Worm (Caenorhabditis elegans): ENCODE data around the gene C02B8.7.

C02B8.7 gene

DNA sequence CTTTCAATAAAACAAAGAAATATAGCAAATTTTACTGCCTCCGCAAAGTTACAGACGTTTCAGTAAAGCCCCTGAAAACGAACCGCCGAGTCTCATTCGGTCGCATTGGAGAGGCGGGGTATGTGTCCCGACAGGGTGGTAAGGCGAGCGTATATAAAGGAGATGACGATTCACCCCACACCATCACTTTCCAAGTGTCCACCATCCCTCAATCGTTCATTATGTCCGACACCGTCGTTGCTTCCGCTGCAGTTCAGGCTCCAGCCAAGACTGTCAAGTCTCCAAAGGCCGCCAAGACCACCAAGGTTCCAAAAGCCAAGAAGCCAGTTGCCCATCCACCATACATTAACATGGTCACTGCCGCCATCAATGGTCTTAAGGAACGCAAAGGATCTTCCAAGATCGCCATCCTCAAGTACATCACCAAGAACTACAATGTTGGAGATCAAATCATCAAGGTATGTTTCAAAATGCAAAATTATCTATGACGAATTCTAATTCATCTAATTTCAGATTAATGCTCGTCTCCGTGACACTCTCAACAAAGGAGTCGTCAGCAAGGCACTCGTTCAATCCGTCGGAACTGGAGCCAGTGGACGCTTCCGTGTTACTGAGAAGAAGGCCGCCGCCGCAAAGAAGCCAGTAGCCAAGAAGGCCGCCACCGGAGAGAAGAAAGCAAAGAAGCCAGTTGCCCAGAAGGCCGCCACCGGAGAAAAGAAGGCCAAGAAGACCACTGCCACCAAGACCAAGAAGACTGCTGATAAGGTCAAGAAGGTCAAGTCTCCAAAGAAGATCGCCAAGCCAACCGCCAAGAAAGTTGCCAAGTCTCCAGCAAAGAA is 21.5 kb upstream of the C02B8.7 start, which contains the start of gene hil-3:
TSS of gene hil-3 (plus strand) at position 195 of the 839 bp plus-strand sequence.
- TF ChIP-seq hnd-1 (tag; optimal IDR thresholded peaks at IDR 0.05) (no peak), ets-7 (tag; optimal IDR thresholded peaks at IDR 0.05) (no peak), ceh-13 (GFP tag; optimal IDR thresholded peaks at IDR 0.05) (no peak), ceh-36 (tag; optimal IDR thresholded peaks at IDR 0.05) (peak; percentile 55), hmg-4 (GFP tag; optimal IDR thresholded peaks at IDR 0.05) (peak; percentile 54), scrt-1 (GFP tag; IDR thresholded peaks at IDR 0.05) (0 out of 2 replicates have a peak, but pooled peaks have one; percentile 14), aly-1 (tag; optimal IDR thresholded peaks at IDR 0.05) (peak; percentile 21), F13C5.2 (tag; optimal IDR thresholded peaks at IDR 0.05) (peak; percentile 3), ama-1 (optimal IDR thresholded peaks at IDR 0.05) (peak; percentile 97), B0310.2 (tag; optimal IDR thresholded peaks at IDR 0.05) (peak; percentile 69), tra-4 (tag; optimal IDR thresholded peaks at IDR 0.05) (no peak), tbx-11 (GFP tag; IDR thresholded peaks at IDR 0.05) (0 out of 2 replicates have a peak, but pooled peaks have one; percentile 37), pes-1 (GFP tag; IDR thresholded peaks at IDR 0.05) (peak; percentile 42; the same call in 1 of the 2 replicates), sea-1 (GFP tag; conservative IDR thresholded peaks at IDR 0.05) (peak; percentile 81), tbx-37 (GFP tag; conservative IDR thresholded peaks at IDR 0.05) (0 out of 2 replicates have a peak, but pooled peaks have one; percentile 19), flt-1 (GFP tag; IDR thresholded peaks at IDR 0.05) (no peak), hmbx-1 (tag; optimal IDR thresholded peaks at IDR 0.05) (no peak)

DNA sequence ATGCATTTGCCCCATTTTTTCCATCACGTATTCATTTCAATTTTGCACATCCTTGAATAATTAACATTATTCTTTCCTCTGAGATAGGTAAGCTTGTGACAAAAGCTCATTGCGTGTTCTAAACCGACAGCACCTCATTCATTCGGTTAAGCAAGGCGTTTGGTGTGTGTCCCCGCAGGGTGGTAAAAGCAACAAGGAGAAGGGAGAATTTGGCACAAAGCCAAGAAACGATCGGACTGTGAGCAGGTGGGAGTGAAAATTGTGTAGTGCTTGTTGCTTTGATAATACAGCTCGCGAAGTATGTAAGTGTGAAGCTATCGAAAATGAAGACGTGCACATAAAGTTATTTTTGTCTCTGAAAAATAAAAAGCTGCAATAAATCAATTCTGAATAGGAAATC is 19.5 kb upstream of the C02B8.7 start:
- TF ChIP-seq hmg-4 (GFP tag; optimal IDR thresholded peaks at IDR 0.05) (peak; percentile 73), ets-7 (tag; optimal IDR thresholded peaks at IDR 0.05) (no peak), flt-1 (GFP tag; IDR thresholded peaks at IDR 0.05) (peak; percentile 59; the same call in 1 of the 2 replicates), pes-1 (GFP tag; IDR thresholded peaks at IDR 0.05) (peak; percentile 31; the same call in 1 of the 2 replicates), ceh-13 (GFP tag; optimal IDR thresholded peaks at IDR 0.05) (no peak), ama-1 (optimal IDR thresholded peaks at IDR 0.05) (no peak), tbx-11 (GFP tag; IDR thresholded peaks at IDR 0.05) (no peak), hmbx-1 (tag; optimal IDR thresholded peaks at IDR 0.05) (no peak), hnd-1 (tag; optimal IDR thresholded peaks at IDR 0.05) (no peak), F13C5.2 (tag; optimal IDR thresholded peaks at IDR 0.05) (no peak), tbx-37 (GFP tag; conservative IDR thresholded peaks at IDR 0.05) (no peak), aly-1 (tag; optimal IDR thresholded peaks at IDR 0.05) (no peak), ceh-36 (tag; optimal IDR thresholded peaks at IDR 0.05) (no peak), B0310.2 (tag; optimal IDR thresholded peaks at IDR 0.05) (no peak), scrt-1 (GFP tag; IDR thresholded peaks at IDR 0.05) (no peak), sea-1 (GFP tag; conservative IDR thresholded peaks at IDR 0.05) (peak; percentile 65; the same call in 1 of the 2 replicates), tra-4 (tag; optimal IDR thresholded peaks at IDR 0.05) (no peak)

DNA sequence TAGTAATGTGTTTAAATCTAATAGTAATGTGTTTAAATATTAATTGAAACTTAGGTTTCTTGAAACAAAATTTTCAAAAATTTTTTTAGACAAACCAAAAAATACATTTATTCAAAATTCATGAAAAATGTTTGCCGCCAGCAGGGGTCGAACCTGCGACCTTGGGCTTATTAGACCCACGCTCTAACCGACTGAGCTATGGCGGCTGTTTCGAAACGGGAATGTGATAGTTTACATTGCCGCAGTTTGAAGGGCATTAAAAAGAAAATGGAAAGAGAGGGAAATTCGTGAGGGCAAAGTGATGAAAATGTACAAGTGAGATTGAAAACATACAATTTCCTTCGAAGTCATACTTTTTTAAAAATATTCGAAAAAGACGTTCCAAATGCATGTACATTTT is 18.8 kb upstream of the C02B8.7 start:
- TF ChIP-seq ets-7 (tag; optimal IDR thresholded peaks at IDR 0.05) (no peak), ceh-36 (tag; optimal IDR thresholded peaks at IDR 0.05) (no peak), flt-1 (GFP tag; IDR thresholded peaks at IDR 0.05) (0 out of 2 replicates have a peak, but pooled peaks have one; percentile 37), hnd-1 (tag; optimal IDR thresholded peaks at IDR 0.05) (no peak), tbx-11 (GFP tag; IDR thresholded peaks at IDR 0.05) (0 out of 2 replicates have a peak, but pooled peaks have one; percentile 27), hmg-4 (GFP tag; optimal IDR thresholded peaks at IDR 0.05) (no peak), sea-1 (GFP tag; conservative IDR thresholded peaks at IDR 0.05) (peak; percentile 45), tbx-37 (GFP tag; conservative IDR thresholded peaks at IDR 0.05) (0 out of 2 replicates have a peak, but pooled peaks have one; percentile 21), ceh-13 (GFP tag; optimal IDR thresholded peaks at IDR 0.05) (no peak), tra-4 (tag; optimal IDR thresholded peaks at IDR 0.05) (no peak), pes-1 (GFP tag; IDR thresholded peaks at IDR 0.05) (0 out of 2 replicates have a peak, but pooled peaks have one; percentile 30), aly-1 (tag; optimal IDR thresholded peaks at IDR 0.05) (no peak), hmbx-1 (tag; optimal IDR thresholded peaks at IDR 0.05) (no peak), ama-1 (optimal IDR thresholded peaks at IDR 0.05) (no peak), scrt-1 (GFP tag; IDR thresholded peaks at IDR 0.05) (no peak), F13C5.2 (tag; optimal IDR thresholded peaks at IDR 0.05) (no peak), B0310.2 (tag; optimal IDR thresholded peaks at IDR 0.05) (no peak)

- TF ChIP-seq ceh-13 (GFP tag; optimal IDR thresholded peaks at IDR 0.05) = peak; percentile 83
- TF ChIP-seq flt-1 (GFP tag; IDR thresholded peaks at IDR 0.05) = peak; percentile 96
- peak; percentile 97 for TF ChIP-seq scrt-1 (GFP tag; IDR thresholded peaks at IDR 0.05)
- peak; percentile 99 for TF ChIP-seq sea-1 (GFP tag; conservative IDR thresholded peaks at IDR 0.05)
- peak; percentile 97 for TF ChIP-seq hmg-4 (GFP tag; optimal IDR thresholded peaks at IDR 0.05)
- peak; percentile 87 for TF ChIP-seq B0310.2 (tag; optimal IDR thresholded peaks at IDR 0.05)
- TF ChIP-seq aly-1 (tag; optimal IDR thresholded peaks at IDR 0.05) = no peak
- peak; percentile 78 for TF ChIP-seq F13C5.2 (tag; optimal IDR thresholded peaks at IDR 0.05)
- TF ChIP-seq ama-1 (optimal IDR thresholded peaks at IDR 0.05) = no peak
- TF ChIP-seq tra-4 (tag; optimal IDR thresholded peaks at IDR 0.05) = peak; percentile 68
- TF ChIP-seq tbx-37 (GFP tag; conservative IDR thresholded peaks at IDR 0.05) = peak; percentile 94
- peak; percentile 98 for TF ChIP-seq pes-1 (GFP tag; IDR thresholded peaks at IDR 0.05)
- TF ChIP-seq tbx-11 (GFP tag; IDR thresholded peaks at IDR 0.05) = peak; percentile 91
- peak; percentile 71 for TF ChIP-seq hmbx-1 (tag; optimal IDR thresholded peaks at IDR 0.05)
- peak; percentile 46 for TF ChIP-seq hnd-1 (tag; optimal IDR thresholded peaks at IDR 0.05)
- peak; percentile 93 for TF ChIP-seq ceh-36 (tag; optimal IDR thresholded peaks at IDR 0.05)
- TF ChIP-seq ets-7 (tag; optimal IDR thresholded peaks at IDR 0.05) = peak; percentile 46
These were observed 18.3 kb upstream of the C02B8.7 start for ce11 chrX:8155969-8156368.

DNA sequence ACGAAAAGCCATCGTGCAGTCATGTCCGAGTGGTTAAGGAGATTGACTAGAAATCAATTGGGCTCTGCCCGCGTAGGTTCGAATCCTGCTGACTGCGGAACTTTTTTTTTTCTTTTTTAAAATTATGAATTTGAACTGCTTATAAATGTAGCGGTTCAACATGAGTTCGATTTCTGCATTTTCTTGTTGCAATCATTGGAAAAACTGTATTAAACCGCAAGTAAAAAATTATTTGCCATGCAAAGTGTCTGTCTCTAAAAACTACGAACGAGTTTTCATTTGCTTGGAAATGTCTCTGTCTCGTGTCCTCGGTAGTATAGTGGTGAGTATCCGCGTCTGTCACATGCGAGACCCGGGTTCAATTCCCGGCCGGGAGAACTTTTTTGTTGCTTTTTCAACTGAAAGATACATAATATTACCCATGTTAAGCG is 17.8 kb upstream of the C02B8.7 start:
- TF ChIP-seq pes-1 (GFP tag; IDR thresholded peaks at IDR 0.05) = peak; percentile 81
- peak; percentile 79 for TF ChIP-seq tbx-37 (GFP tag; conservative IDR thresholded peaks at IDR 0.05)
- peak; percentile 58 for TF ChIP-seq tbx-11 (GFP tag; IDR thresholded peaks at IDR 0.05)
- peak; percentile 61 for TF ChIP-seq scrt-1 (GFP tag; IDR thresholded peaks at IDR 0.05)
- peak; percentile 83 for TF ChIP-seq flt-1 (GFP tag; IDR thresholded peaks at IDR 0.05)

ce11 chrX:8151409-8151808 is 13.7 kb upstream of the C02B8.7 start:
- peak; percentile 43 for TF ChIP-seq hmg-4 (GFP tag; optimal IDR thresholded peaks at IDR 0.05)
- TF ChIP-seq ceh-36 (tag; optimal IDR thresholded peaks at IDR 0.05) = no peak

Data from whole organism, early embryonic.